Worm (Caenorhabditis elegans): ENCODE data around the gene C35B8.3.

The C35B8.3 gene

ce11 chrX:9213873-9214341 lies at the start of gene C35B8.3 (continued):
- TF ChIP-seq daf-19 (GFP tag; conservative IDR thresholded peaks at IDR 0.05): no peak
- TF ChIP-seq ceh-62 (tag; optimal IDR thresholded peaks at IDR 0.05): no peak
- TF ChIP-seq dmd-8 (GFP tag; IDR thresholded peaks at IDR 0.05): no peak
- TF ChIP-seq nhr-48 (tag; optimal IDR thresholded peaks at IDR 0.05): peak; percentile 83
- no peak for TF ChIP-seq lin-38 (GFP tag; IDR thresholded peaks at IDR 0.05)
- TF ChIP-seq lir-3 (tag; optimal IDR thresholded peaks at IDR 0.05): no peak
- no peak for TF ChIP-seq D1046.2 (GFP tag; IDR thresholded peaks at IDR 0.05)
- TF ChIP-seq nhr-25 (tag; optimal IDR thresholded peaks at IDR 0.05; ENCODE audit: borderline replicate concordance, insufficient read depth): peak; percentile 42
- TF ChIP-seq hlh-11 (tag; optimal IDR thresholded peaks at IDR 0.05): peak; percentile 84
- no peak for TF ChIP-seq nhr-42 (GFP tag; IDR thresholded peaks at IDR 0.05)
- TF ChIP-seq F10B5.3 (tag; optimal IDR thresholded peaks at IDR 0.05): no peak
- TF ChIP-seq tag-97 (GFP tag; IDR thresholded peaks at IDR 0.05): no peak
- TF ChIP-seq R02D3.7 (tag; optimal IDR thresholded peaks at IDR 0.05): no peak
- TF ChIP-seq dmd-6 (GFP tag; IDR thresholded peaks at IDR 0.05): peak; percentile 82
- TF ChIP-seq nhr-10 (tag; optimal IDR thresholded peaks at IDR 0.05): peak; percentile 41
- TF ChIP-seq F37D6.2 (tag; optimal IDR thresholded peaks at IDR 0.05): no peak
- no peak for TF ChIP-seq nhr-41 (GFP tag; IDR thresholded peaks at IDR 0.05)
- no peak for TF ChIP-seq F44E2.7 (GFP tag; IDR thresholded peaks at IDR 0.05)
- TF ChIP-seq ZK337.2 (GFP tag; IDR thresholded peaks at IDR 0.05): no peak
- no peak for TF ChIP-seq T26A8.4 (GFP tag; IDR thresholded peaks at IDR 0.05)
- TF ChIP-seq F26F4.8 (GFP tag; conservative IDR thresholded peaks at IDR 0.05): no peak
- TF ChIP-seq lin-1 (GFP tag; IDR thresholded peaks at IDR 0.05): no peak
- no peak for TF ChIP-seq spr-1 (tag; optimal IDR thresholded peaks at IDR 0.05)
- no peak for TF ChIP-seq zip-2 (tag; optimal IDR thresholded peaks at IDR 0.05)
- no peak for TF ChIP-seq cey-2 (tag; optimal IDR thresholded peaks at IDR 0.05; ENCODE audit: borderline replicate concordance, insufficient read depth)
- TF ChIP-seq fkh-10 (GFP tag; optimal IDR thresholded peaks at IDR 0.05): no peak
- no peak for TF ChIP-seq Y48G9A.11 (GFP tag; IDR thresholded peaks at IDR 0.05)
- TF ChIP-seq lin-15B (tag; optimal IDR thresholded peaks at IDR 0.05): no peak
- no peak for TF ChIP-seq pqm-1 (tag; optimal IDR thresholded peaks at IDR 0.05)
- peak in 1 of 2 experiments; percentile 84 for TF ChIP-seq unc-62 (GFP tag; optimal IDR thresholded peaks at IDR 0.05 in 1 of 2)
- no peak for TF ChIP-seq unc-62 (tag; optimal IDR thresholded peaks at IDR 0.05)
- no peak for TF ChIP-seq dmd-9 (GFP tag; IDR thresholded peaks at IDR 0.05)
- no peak; the same call in 1 of the 2 replicates for TF ChIP-seq zfp-3 (GFP tag; conservative IDR thresholded peaks at IDR 0.05)
- no peak for TF ChIP-seq zfp-2 (tag; optimal IDR thresholded peaks at IDR 0.05)
- no peak for TF ChIP-seq saeg-2 (GFP tag; IDR thresholded peaks at IDR 0.05)
- no peak for TF ChIP-seq ceh-82 (tag; optimal IDR thresholded peaks at IDR 0.05)
- no peak for TF ChIP-seq spr-3 (GFP tag; optimal IDR thresholded peaks at IDR 0.05)
- peak; percentile 15 to 91 for TF ChIP-seq mdl-1 (tag; optimal IDR thresholded peaks at IDR 0.05)
- TF ChIP-seq lin-13 (GFP tag; optimal IDR thresholded peaks at IDR 0.05): no peak
- TF ChIP-seq aha-1 (tag): peak; percentile 97
- peak; percentile 22 for TF ChIP-seq gei-8 (GFP tag; optimal IDR thresholded peaks at IDR 0.05)
- no peak for TF ChIP-seq attf-4 (tag; optimal IDR thresholded peaks at IDR 0.05)
- no peak for TF ChIP-seq mdt-29 (GFP tag; IDR thresholded peaks at IDR 0.05)
- TF ChIP-seq php-3 (GFP tag; IDR thresholded peaks at IDR 0.05): no peak
- no peak for TF ChIP-seq arid-1 (GFP tag; conservative IDR thresholded peaks at IDR 0.05)
- TF ChIP-seq fos-1 (tag; optimal IDR thresholded peaks at IDR 0.05): no peak
- TF ChIP-seq hlh-30 (tag; optimal IDR thresholded peaks at IDR 0.05; ENCODE audit: insufficient read depth): peak; percentile 84
- no peak for TF ChIP-seq ztf-11 (tag; optimal IDR thresholded peaks at IDR 0.05)
- TF ChIP-seq dpl-1 (GFP tag; optimal IDR thresholded peaks at IDR 0.05): no peak
- peak; percentile 88 for TF ChIP-seq nhr-28 (tag; optimal IDR thresholded peaks at IDR 0.05)
- no peak for TF ChIP-seq nhr-11 (tag; optimal IDR thresholded peaks at IDR 0.05)
- TF ChIP-seq duxl-1 (tag; optimal IDR thresholded peaks at IDR 0.05; ENCODE audit: poor library complexity): no peak

Measured in whole organism, L4 larva.